Worm (Caenorhabditis elegans) whole organism, late embryonic: ENCODE results near the gene R07C3.13.
"Not testable (repeated sequence)": the region's sequence is repeated elsewhere in the genome, so short reads cannot be mapped to it uniquely, and the experiment has no call there.

Source experiments
- C38D4.7 ChIP-seq: fragments of 200-800 bp; sonication (Bioruptor generic); optimal IDR thresholded peaks from 2 replicates; lab custom pipeline; 2018; ENCODE audit warnings: mild to moderate bottlenecking, missing genetic modification characterization, moderate library complexity, missing compliant biosample characterization
- F13H6.1 ChIP-seq: sonication (generic microtip); optimal IDR thresholded peaks from 2 replicates; lab custom pipeline; 2016; ENCODE audit warnings: missing genetic modification characterization, missing compliant biosample characterization
- K02D7.2 ChIP-seq: sonication (generic microtip); optimal IDR thresholded peaks from 2 replicates; lab custom pipeline; 2017; ENCODE audit warnings: mild to moderate bottlenecking, missing genetic modification characterization, missing compliant biosample characterization
- T23F11.4 ChIP-seq: fragments of 200-800 bp; sonication (Bioruptor generic); optimal IDR thresholded peaks from 2 replicates; lab custom pipeline; 2018; ENCODE audit warnings: mild to moderate bottlenecking, missing genetic modification characterization, missing compliant biosample characterization
- ahr-1 ChIP-seq: sonication (generic microtip); optimal IDR thresholded peaks from 2 replicates; lab custom pipeline; 2016; ENCODE audit warnings: missing genetic modification characterization, missing compliant biosample characterization
- ceh-18 ChIP-seq: sonication (generic microtip); optimal IDR thresholded peaks from 2 replicates; lab custom pipeline; 2016; ENCODE audit warnings: missing genetic modification characterization, missing compliant biosample characterization
- ceh-19 ChIP-seq: fragments of 200-800 bp; sonication (Bioruptor generic); optimal IDR thresholded peaks from 2 replicates; lab custom pipeline; 2018; ENCODE audit warnings: mild to moderate bottlenecking, missing genetic modification characterization, missing compliant biosample characterization
- ceh-2 ChIP-seq: sonication (generic microtip); optimal IDR thresholded peaks from 2 replicates; lab custom pipeline; 2016; ENCODE audit warnings: missing genotype, missing genetic modification characterization, missing compliant biosample characterization
- ceh-24 ChIP-seq: sonication (generic microtip); optimal IDR thresholded peaks from 2 replicates; lab custom pipeline; 2016; ENCODE audit warnings: mild to moderate bottlenecking, missing genetic modification characterization, missing compliant biosample characterization
- ceh-31 ChIP-seq: sonication (generic microtip); optimal IDR thresholded peaks from 2 replicates; lab custom pipeline; 2016; ENCODE audit warnings: missing genetic modification characterization, missing compliant biosample characterization
- ceh-48 ChIP-seq: sonication (generic microtip); optimal IDR thresholded peaks from 2 replicates; lab custom pipeline; 2016; ENCODE audit warnings: missing genetic modification characterization, inconsistent platforms, missing compliant biosample characterization
- ceh-6 ChIP-seq: fragments of 200-800 bp; sonication (Bioruptor generic); optimal IDR thresholded peaks from 2 replicates; lab custom pipeline; 2018; ENCODE audit warnings: mild to moderate bottlenecking, missing genetic modification characterization, missing compliant biosample characterization
- ceh-9 ChIP-seq: sonication (generic microtip); optimal IDR thresholded peaks from 2 replicates; lab custom pipeline; 2016; ENCODE audit warnings: mild to moderate bottlenecking, missing genetic modification characterization, inconsistent platforms, missing compliant biosample characterization
- che-1 ChIP-seq: sonication (generic microtip); optimal IDR thresholded peaks from 2 replicates; lab custom pipeline; 2016; ENCODE audit warnings: mild to moderate bottlenecking, missing genetic modification characterization, missing compliant biosample characterization
- dmd-4 ChIP-seq: sonication (generic microtip); optimal IDR thresholded peaks from 2 replicates; lab custom pipeline; 2016; ENCODE audit warnings: borderline replicate concordance, missing genetic modification characterization, missing compliant biosample characterization
- dve-1 ChIP-seq: sonication (generic microtip); optimal IDR thresholded peaks from 2 replicates; lab custom pipeline; 2017; ENCODE audit warnings: antibody characterized with exemption, mild to moderate bottlenecking, missing genetic modification characterization, missing compliant biosample characterization
- elt-2 ChIP-seq: sonication (generic microtip); optimal IDR thresholded peaks from 2 replicates; lab custom pipeline; 2016; ENCODE audit warnings: missing genetic modification reagents, missing genetic modification characterization, missing compliant biosample characterization
- ets-4 ChIP-seq: sonication (generic microtip); optimal IDR thresholded peaks from 2 replicates; lab custom pipeline; 2016; ENCODE audit warnings: missing genetic modification characterization, missing compliant biosample characterization
- fax-1 ChIP-seq: sonication (generic microtip); optimal IDR thresholded peaks from 2 replicates; lab custom pipeline; 2016; ENCODE audit warnings: missing genotype, missing genetic modification characterization, missing compliant biosample characterization
- fkh-6 ChIP-seq: sonication (generic microtip); optimal IDR thresholded peaks from 2 replicates; lab custom pipeline; 2016; ENCODE audit warnings: missing genetic modification characterization, missing compliant biosample characterization
- hlh-13 ChIP-seq: fragments of 200-800 bp; sonication (Bioruptor generic); optimal IDR thresholded peaks from 2 replicates; lab custom pipeline; 2018; ENCODE audit warnings: mild to moderate bottlenecking, missing genetic modification characterization, missing compliant biosample characterization
- hlh-30 ChIP-seq: sonication (generic microtip); optimal IDR thresholded peaks from 2 replicates; lab custom pipeline; 2017; ENCODE audit warnings: antibody characterized with exemption, missing genetic modification characterization, missing compliant biosample characterization; ENCODE audit not compliant: insufficient read depth
- hlh-6 ChIP-seq: sonication (generic microtip); optimal IDR thresholded peaks from 2 replicates; lab custom pipeline; 2016; ENCODE audit warnings: missing genotype, missing genetic modification characterization, missing compliant biosample characterization
- hlh-8 ChIP-seq: sonication (generic microtip); optimal IDR thresholded peaks from 2 replicates; lab custom pipeline; 2016; ENCODE audit warnings: missing genotype, missing genetic modification characterization, missing compliant biosample characterization
- madf-2 ChIP-seq: sonication (generic microtip); optimal IDR thresholded peaks from 2 replicates; lab custom pipeline; 2017; ENCODE audit warnings: missing genetic modification characterization, missing compliant biosample characterization
- nfya-1 ChIP-seq: sonication (generic microtip); optimal IDR thresholded peaks from 2 replicates; lab custom pipeline; 2017; ENCODE audit warnings: missing genetic modification characterization, mild to moderate bottlenecking, missing compliant biosample characterization, antibody characterized with exemption, moderate library complexity
- nhr-11 ChIP-seq: fragments of 150-350 bp; optimal IDR thresholded peaks from 2 replicates; lab custom pipeline; 2014; ENCODE audit warnings: missing biosample characterization, missing genetic modification characterization
- npax-4 ChIP-seq: sonication (generic microtip); optimal IDR thresholded peaks from 2 replicates; lab custom pipeline; 2016; ENCODE audit warnings: missing genetic modification characterization, missing compliant biosample characterization
- pag-3 ChIP-seq: sonication (generic microtip); optimal IDR thresholded peaks from 2 replicates; lab custom pipeline; 2016; ENCODE audit warnings: missing compliant biosample characterization, missing genetic modification characterization, borderline replicate concordance
- pat-9 ChIP-seq: fragments of 200-800 bp; sonication (Bioruptor generic); optimal IDR thresholded peaks from 2 replicates; lab custom pipeline; 2018; ENCODE audit warnings: mild to moderate bottlenecking, missing genetic modification characterization, moderate library complexity, missing compliant biosample characterization
- pax-1 ChIP-seq: fragments of 150-350 bp; optimal IDR thresholded peaks from 2 replicates; lab custom pipeline; 2014; ENCODE audit warnings: missing biosample characterization, missing genetic modification characterization
- pha-2 ChIP-seq: sonication (generic microtip); optimal IDR thresholded peaks from 2 replicates; lab custom pipeline; 2017; ENCODE audit warnings: mild to moderate bottlenecking, missing genetic modification characterization, missing compliant biosample characterization
- pha-4 ChIP-seq: fragments of 150-350 bp; optimal IDR thresholded peaks from 2 replicates; lab custom pipeline; 2018; ENCODE audit warnings: missing biosample characterization, missing genetic modification reagents, missing genetic modification characterization
- pros-1 ChIP-seq: fragments of 150-350 bp; optimal IDR thresholded peaks from 2 replicates; lab custom pipeline; 2014; ENCODE audit warnings: missing biosample characterization, missing genetic modification reagents, missing genetic modification characterization
- ref-2 ChIP-seq: sonication (generic microtip); optimal IDR thresholded peaks from 2 replicates; lab custom pipeline; 2016; ENCODE audit warnings: missing genetic modification characterization, missing compliant biosample characterization
- rnt-1 ChIP-seq: sonication (generic microtip); optimal IDR thresholded peaks from 2 replicates; lab custom pipeline; 2016; ENCODE audit warnings: missing genetic modification characterization, missing compliant biosample characterization
- tbx-2 ChIP-seq: sonication (generic microtip); optimal IDR thresholded peaks from 2 replicates; lab custom pipeline; 2016; ENCODE audit warnings: missing genetic modification characterization, missing compliant biosample characterization
- tbx-7 ChIP-seq: sonication (generic microtip); optimal IDR thresholded peaks from 2 replicates; lab custom pipeline; 2016; ENCODE audit warnings: missing genotype, missing genetic modification characterization, missing compliant biosample characterization
- ttx-3 ChIP-seq: sonication (generic microtip); optimal IDR thresholded peaks from 2 replicates; lab custom pipeline; 2016; ENCODE audit warnings: missing genetic modification reagents, missing genetic modification characterization, missing compliant biosample characterization
- unc-42 ChIP-seq: sonication (generic microtip); optimal IDR thresholded peaks from 2 replicates; lab custom pipeline; 2016; ENCODE audit warnings: missing genotype, missing genetic modification characterization, missing compliant biosample characterization
- unc-86 ChIP-seq: sonication (generic microtip); optimal IDR thresholded peaks from 2 replicates; lab custom pipeline; 2016; ENCODE audit warnings: missing genetic modification characterization, missing compliant biosample characterization
- zip-5 ChIP-seq: sonication (generic microtip); optimal IDR thresholded peaks from 2 replicates; lab custom pipeline; 2016; ENCODE audit warnings: missing genetic modification characterization, missing compliant biosample characterization
- ztf-16 ChIP-seq: sonication (generic microtip); optimal IDR thresholded peaks from 2 replicates; lab custom pipeline; 2017; ENCODE audit warnings: missing genetic modification characterization, missing compliant biosample characterization

The R07C3.13 gene

DNA sequence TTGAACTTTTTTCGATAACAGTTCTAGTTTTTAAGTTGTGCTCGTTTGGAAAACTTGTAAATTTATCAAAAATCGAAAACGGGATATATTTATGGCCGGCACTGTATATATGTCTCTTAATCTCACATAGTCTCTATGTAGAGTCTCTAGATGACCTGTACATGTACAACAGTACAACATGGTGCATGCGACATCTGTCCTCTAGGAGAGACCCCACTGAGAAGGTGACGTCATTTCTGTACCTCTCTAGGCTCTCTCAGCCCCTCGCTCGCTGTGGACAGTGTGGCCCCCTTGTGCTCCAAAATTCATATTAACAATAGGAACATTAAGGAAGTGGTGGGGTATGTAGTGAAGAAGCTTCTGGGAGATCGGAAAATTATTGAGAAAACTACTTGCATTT lies 10.0 kb upstream of the R07C3.13 start:
- no peak for TF ChIP-seq ttx-3
- TF ChIP-seq unc-86 (tag; lab: Kevin White, UChicago) = no peak
- TF ChIP-seq ref-2 = peak; percentile 83
- no peak for TF ChIP-seq hlh-8 (tag; lab: Kevin White, UChicago)
- no peak for TF ChIP-seq madf-2
- no peak for TF ChIP-seq nfya-1 (tag; lab: Kevin White, UChicago)
- TF ChIP-seq ceh-24 (tag; lab: Kevin White, UChicago) = no peak
- TF ChIP-seq pax-1 (tag; lab: Kevin White, UChicago) = no peak

DNA sequence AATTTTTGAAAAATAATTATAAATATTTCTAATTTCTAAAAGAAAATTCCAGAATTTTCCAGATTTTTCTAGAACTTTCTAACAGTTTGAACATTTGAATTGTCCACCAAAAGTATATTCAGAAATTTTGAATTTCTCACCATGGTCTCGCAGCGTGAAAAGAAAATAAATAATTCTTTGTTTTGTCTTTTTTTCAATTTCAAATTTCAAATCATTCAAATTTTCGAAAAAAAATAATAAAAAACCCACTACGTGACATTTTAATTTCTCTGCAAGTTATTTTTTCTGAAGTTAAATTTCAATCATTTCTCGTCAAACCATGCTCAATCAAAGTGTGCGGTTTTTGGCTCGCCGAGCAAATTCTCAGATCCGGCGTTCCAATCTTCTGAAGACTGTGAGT lies 5.5 kb upstream of the R07C3.13 start, which contains the start of gene acs-15:
acs-15 (plus strand) TSS at position 301 of the 400 bp plus-strand sequence.
- TF ChIP-seq hlh-6 (tag; lab: Kevin White, UChicago) (no peak), pha-2 (no peak), ztf-16 (no peak), dve-1 (tag; lab: Kevin White, UChicago) (no peak), K02D7.2 (tag; lab: Kevin White, UChicago) (no peak)

DNA sequence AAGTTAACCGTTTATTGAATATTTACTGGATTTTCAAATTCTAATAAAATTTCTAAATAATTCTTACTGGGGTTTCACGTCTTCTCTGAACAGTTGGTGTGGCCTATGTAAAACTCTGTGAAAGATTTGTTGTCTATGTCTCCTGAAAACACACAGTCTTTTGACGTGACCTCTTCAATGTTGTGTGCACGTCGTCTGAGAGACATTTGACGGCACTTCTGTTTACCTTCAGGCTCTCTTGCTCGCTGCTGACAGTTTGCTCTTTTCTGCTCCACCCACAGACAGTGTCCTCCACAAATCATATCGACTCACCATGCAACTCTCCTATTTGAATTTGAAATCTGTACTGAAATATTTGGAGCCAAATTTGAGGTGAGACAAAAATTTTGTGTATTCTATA lies 3.6 kb upstream of the R07C3.13 start, which contains the start of gene fbxc-34:
fbxc-34 (plus strand) TSS at position 301 of the 400 bp plus-strand sequence.
- TF ChIP-seq ahr-1; ceh-18; dmd-4 (tag; lab: Kevin White, UChicago): not testable (repeated sequence)

DNA sequence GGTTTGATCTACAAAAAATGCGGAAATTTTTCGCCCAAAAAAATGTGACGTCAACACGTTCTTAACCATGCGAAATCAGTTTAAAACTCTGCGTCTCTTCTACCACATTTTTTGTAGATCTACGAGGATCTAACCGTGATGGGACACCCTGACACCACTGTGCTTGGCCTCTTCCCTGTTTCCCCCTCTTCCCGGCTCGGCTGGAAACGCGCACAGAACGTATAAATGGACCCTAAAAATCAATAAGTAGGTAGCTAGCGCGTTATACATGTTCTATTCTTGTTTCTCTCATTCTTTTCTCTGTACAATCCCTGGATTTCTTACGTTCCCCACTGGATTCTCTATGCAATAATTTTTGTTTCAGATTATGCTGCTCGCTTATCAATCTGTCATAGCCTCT lies 3.7 kb downstream of the R07C3.13 start, which contains the start of gene fbxc-28:
fbxc-28 (plus strand) TSS at position 301 of the 400 bp plus-strand sequence.
- TF ChIP-seq fax-1 (tag; lab: Kevin White, UChicago) (no peak), hlh-6 (tag; lab: Kevin White, UChicago) (no peak), elt-2 (tag; lab: Kevin White, UChicago) (no peak)

DNA sequence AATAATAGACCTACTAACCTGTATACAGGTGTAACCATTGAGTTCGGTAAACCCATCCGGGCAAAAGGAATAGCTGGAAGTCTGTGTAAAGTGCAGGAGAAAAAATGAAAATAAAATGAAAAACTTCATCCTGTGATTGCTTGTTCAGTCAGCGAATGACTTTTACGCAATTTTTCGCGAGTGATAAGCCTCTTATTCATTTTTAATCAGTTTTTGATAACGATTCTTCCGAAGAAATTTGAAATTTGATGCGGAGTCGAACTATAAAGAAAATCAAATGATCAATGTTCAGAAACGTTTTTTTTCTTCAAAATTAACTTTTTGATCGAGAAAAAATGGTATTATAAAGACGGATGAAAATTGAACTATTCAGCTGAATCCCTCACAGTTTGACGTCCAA lies 4.5 kb downstream of the R07C3.13 start:
- TF ChIP-seq ceh-2 (tag; lab: Kevin White, UChicago) = no peak
- TF ChIP-seq tbx-2 = no peak
- TF ChIP-seq che-1 (tag; lab: Kevin White, UChicago) = no peak
- no peak for TF ChIP-seq T23F11.4 (GFP tag; lab: Kevin White, UChicago)
- no peak for TF ChIP-seq F13H6.1
- no peak for TF ChIP-seq ceh-6 (GFP tag; lab: Kevin White, UChicago)
- TF ChIP-seq nhr-11 (tag; lab: Kevin White, UChicago) = no peak
- no peak for TF ChIP-seq ceh-48 (tag; lab: Kevin White, UChicago)
- no peak for TF ChIP-seq ttx-3
- no peak for TF ChIP-seq npax-4 (tag; lab: Kevin White, UChicago)
- TF ChIP-seq hlh-8 (tag; lab: Kevin White, UChicago) = no peak
- no peak for TF ChIP-seq pros-1
- TF ChIP-seq fkh-6 (tag; lab: Kevin White, UChicago) = no peak
- TF ChIP-seq ahr-1 = no peak
- no peak for TF ChIP-seq pha-4 (tag; lab: Kevin White, UChicago)
- TF ChIP-seq dmd-4 (tag; lab: Kevin White, UChicago) = no peak
- no peak for TF ChIP-seq ets-4 (tag; lab: Kevin White, UChicago)
- TF ChIP-seq, all 69 proteins: peak for 0

DNA sequence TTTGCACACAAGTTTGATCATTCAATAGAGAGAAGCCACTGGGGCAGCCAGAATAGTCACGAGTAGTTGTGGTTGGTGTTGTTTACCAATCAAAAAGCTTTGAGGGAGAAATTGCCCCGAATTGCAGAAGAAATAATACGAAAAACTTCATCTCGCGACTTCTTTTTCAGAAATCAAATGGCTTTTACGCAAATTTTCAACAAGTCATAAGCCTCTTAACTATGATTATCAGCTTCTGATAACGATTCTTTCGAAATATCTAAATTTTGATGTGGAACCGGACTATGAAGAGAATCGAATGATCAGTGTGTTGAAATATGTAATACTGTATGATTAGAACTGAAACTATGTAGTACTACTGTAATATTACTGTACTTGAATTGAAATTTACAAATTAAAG lies 6.9 kb downstream of the R07C3.13 start:
- TF ChIP-seq C38D4.7 (GFP tag; lab: Kevin White, UChicago) (no peak), dve-1 (tag; lab: Kevin White, UChicago) (no peak), madf-2 (no peak), F13H6.1 (no peak), zip-5 (tag; lab: Kevin White, UChicago) (no peak), ceh-19 (GFP tag; lab: Kevin White, UChicago) (no peak), pag-3 (tag; lab: Kevin White, UChicago) (no peak), rnt-1 (tag; lab: Kevin White, UChicago) (no peak), hlh-30 (tag; lab: Kevin White, UChicago) (no peak), unc-42 (tag; lab: Kevin White, UChicago) (no peak), pat-9 (tag; lab: Kevin White, UChicago) (no peak), nfya-1 (tag; lab: Kevin White, UChicago) (no peak), ceh-9 (tag; lab: Kevin White, UChicago) (no peak), hlh-6 (tag; lab: Kevin White, UChicago) (no peak), hlh-13 (GFP tag; lab: Kevin White, UChicago) (no peak), tbx-7 (no peak), ceh-24 (tag; lab: Kevin White, UChicago) (no peak), ceh-31 (tag; lab: Kevin White, UChicago) (no peak), ceh-18 (no peak)
